Worm (Caenorhabditis elegans) whole organism, L2 larva: Measurements from ENCODE around the gene kel-10.

Experiments
- C34F6.9 ChIP-seq: fragments of 150-350 bp; optimal IDR thresholded peaks from 2 replicates; lab custom pipeline; 2014; ENCODE audit warnings: missing biosample characterization, missing genetic modification characterization
- F13H6.1 ChIP-seq: sonication (generic microtip); optimal IDR thresholded peaks from 2 replicates; lab custom pipeline; 2016; ENCODE audit warnings: missing genetic modification characterization, missing compliant biosample characterization
- R02D3.7 ChIP-seq: fragments of 150-350 bp; optimal IDR thresholded peaks from 2 replicates; lab custom pipeline; 2014; ENCODE audit warnings: missing biosample characterization, missing genetic modification characterization
- Y55F3AM.14 ChIP-seq: fragments of 200-800 bp; sonication (Bioruptor generic); optimal IDR thresholded peaks from 2 replicates; lab custom pipeline; 2018; ENCODE audit warnings: mild to moderate bottlenecking, missing genetic modification characterization, missing compliant biosample characterization
- ZK546.5 ChIP-seq: sonication (generic microtip); optimal IDR thresholded peaks from 2 replicates; lab custom pipeline; 2017; ENCODE audit warnings: missing biosample characterization, missing genetic modification characterization
- aly-2 ChIP-seq: fragments of 150-350 bp; optimal IDR thresholded peaks from 2 replicates; lab custom pipeline; 2014; ENCODE audit warnings: missing biosample characterization, missing genetic modification characterization
- blmp-1 ChIP-seq: sonication (generic microtip); optimal IDR thresholded peaks from 2 replicates; lab custom pipeline; 2017; ENCODE audit warnings: missing genetic modification characterization, mild to moderate bottlenecking, missing compliant biosample characterization, antibody characterized with exemption, moderate library complexity; ENCODE audit not compliant: insufficient read depth
- ceh-82 ChIP-seq: fragments of 150-350 bp; optimal IDR thresholded peaks from 2 replicates; lab custom pipeline; 2014; ENCODE audit warnings: missing biosample characterization, missing genetic modification characterization
- crh-2 ChIP-seq: sonication (generic microtip); optimal IDR thresholded peaks from 2 replicates; lab custom pipeline; 2017; ENCODE audit warnings: missing biosample characterization, missing genetic modification characterization
- elt-3 ChIP-seq: sonication (generic microtip); optimal IDR thresholded peaks from 2 replicates; lab custom pipeline; 2017; ENCODE audit warnings: missing biosample characterization, missing genetic modification characterization
- fos-1 ChIP-seq: fragments of 150-350 bp; optimal IDR thresholded peaks from 2 replicates; lab custom pipeline; 2014; ENCODE audit warnings: missing biosample characterization, missing genetic modification characterization
- gmeb-1 ChIP-seq: fragments of 150-350 bp; optimal IDR thresholded peaks from 2 replicates; lab custom pipeline; 2014; ENCODE audit warnings: missing biosample characterization, missing genetic modification characterization
- lin-13 ChIP-seq: fragments of 150-350 bp; optimal IDR thresholded peaks from 2 replicates; lab custom pipeline; 2014; ENCODE audit warnings: missing biosample characterization, missing genetic modification reagents, missing genetic modification characterization
- lin-39 ChIP-seq: fragments of 150-350 bp; optimal IDR thresholded peaks from 2 replicates; lab custom pipeline; 2014; ENCODE audit warnings: missing biosample characterization, missing genetic modification reagents, missing genetic modification characterization
- lsy-2 ChIP-seq, 2 experiments: fragments of 150-350 bp in 1 of 2; sonication (generic microtip) in 1 of 2; optimal IDR thresholded peaks; 2 replicates each; lab custom pipeline; 2014 to 2017; ENCODE audit warnings: missing biosample characterization in 2 of 2, missing genetic modification characterization in 2 of 2
- mdl-1 ChIP-seq, 2 experiments: fragments of 150-350 bp in 1 of 2; sonication (generic microtip) in 1 of 2; optimal IDR thresholded peaks; 2 replicates each; lab custom pipeline; 2017; ENCODE audit warnings: missing biosample characterization in 2 of 2, missing genetic modification characterization in 2 of 2
- nhr-12 ChIP-seq: fragments of 150-350 bp; optimal IDR thresholded peaks from 2 replicates; lab custom pipeline; 2014; ENCODE audit warnings: missing biosample characterization, missing genetic modification characterization
- nhr-129 ChIP-seq: fragments of 150-350 bp; optimal IDR thresholded peaks from 2 replicates; lab custom pipeline; 2014; ENCODE audit warnings: missing biosample characterization, missing genetic modification characterization
- nhr-21 ChIP-seq: fragments of 150-350 bp; optimal IDR thresholded peaks from 2 replicates; lab custom pipeline; 2014; ENCODE audit warnings: missing biosample characterization, missing genetic modification characterization
- nhr-23 ChIP-seq: fragments of 150-350 bp; optimal IDR thresholded peaks from 2 replicates; lab custom pipeline; 2014; ENCODE audit warnings: missing biosample characterization, missing genetic modification reagents, missing genetic modification characterization
- nhr-237 ChIP-seq: fragments of 150-350 bp; optimal IDR thresholded peaks from 2 replicates; lab custom pipeline; 2014; ENCODE audit warnings: missing biosample characterization, missing genetic modification characterization
- nhr-25 ChIP-seq: fragments of 150-350 bp; sonication (generic microtip); optimal IDR thresholded peaks from 3 replicates; lab custom pipeline; 2014; ENCODE audit warnings: missing biosample characterization, missing genetic modification characterization
- nhr-77 ChIP-seq: fragments of 150-350 bp; optimal IDR thresholded peaks from 2 replicates; lab custom pipeline; 2014; ENCODE audit warnings: missing biosample characterization, missing genetic modification characterization
- peb-1 ChIP-seq: fragments of 150-350 bp; optimal IDR thresholded peaks from 2 replicates; lab custom pipeline; 2014; ENCODE audit warnings: missing biosample characterization, missing genetic modification characterization
- sma-3 ChIP-seq: sonication (generic microtip); optimal IDR thresholded peaks from 2 replicates; lab custom pipeline; 2016; ENCODE audit warnings: missing genetic modification reagents, missing genetic modification characterization, missing compliant biosample characterization
- sma-9 ChIP-seq, 2 experiments: fragments of 150-350 bp in 1 of 2; sonication (generic microtip) in 1 of 2; optimal IDR thresholded peaks; 2 replicates each; lab custom pipeline; 2014 to 2016; ENCODE audit warnings: missing genetic modification characterization in 2 of 2, mild to moderate bottlenecking in 1 of 2, missing biosample characterization in 1 of 2, missing compliant biosample characterization in 1 of 2, missing genetic modification reagents in 1 of 2, moderate library complexity in 1 of 2
- unc-55 ChIP-seq: fragments of 150-350 bp; sonication (generic microtip); optimal IDR thresholded peaks from 3 replicates; lab custom pipeline; 2014; ENCODE audit warnings: missing biosample characterization, missing genetic modification reagents, missing genetic modification characterization
- zag-1 ChIP-seq: fragments of 150-350 bp; optimal IDR thresholded peaks from 2 replicates; lab custom pipeline; 2014; ENCODE audit warnings: missing biosample characterization, missing genetic modification characterization
- ztf-11 ChIP-seq: sonication (generic microtip); optimal IDR thresholded peaks from 2 replicates; lab custom pipeline; 2017; ENCODE audit warnings: missing biosample characterization, missing genetic modification characterization

Gene kel-10

ce11 chrIII:10123586-10124233 is 22.5 kb upstream of the kel-10 start, which contains the start of gene ttll-4:
Gene ttll-4, plus strand, starts transcription at chrIII:10124183.
- peak; percentile 1 for TF ChIP-seq sma-3 (GFP tag; lab: Kevin White, UChicago)
- TF ChIP-seq C34F6.9 (tag; lab: Kevin White, UChicago), result peak; percentile 55
- peak; percentile 50 to 59 for TF ChIP-seq lsy-2 (tag; optimal IDR thresholded peaks at IDR 0.05; lab: Kevin White, UChicago)
- no peak for TF ChIP-seq lin-39 (tag; lab: Kevin White, UChicago)
- TF ChIP-seq unc-55 (GFP tag; lab: Kevin White, UChicago), result peak; percentile 44
- TF ChIP-seq zag-1 (tag; lab: Kevin White, UChicago), result peak; percentile 1
- peak; percentile 49 for TF ChIP-seq F13H6.1
- TF ChIP-seq lin-13 (GFP tag; lab: Kevin White, UChicago), result peak; percentile 53
- peak; percentile 23 for TF ChIP-seq sma-9 (GFP tag; optimal IDR thresholded peaks at IDR 0.05; lab: Kevin White, UChicago)
- no peak for TF ChIP-seq sma-9 (tag; optimal IDR thresholded peaks at IDR 0.05; lab: Kevin White, UChicago)
- TF ChIP-seq nhr-129 (tag; lab: Kevin White, UChicago), result peak; percentile 14
- TF ChIP-seq nhr-23 (tag; lab: Kevin White, UChicago), result no peak
- TF ChIP-seq, all 48 proteins: peak for 9

- TF ChIP-seq lsy-2 (tag; optimal IDR thresholded peaks at IDR 0.05; lab: Kevin White, UChicago) (peak in 1 of 2 experiments; percentile 13), unc-55 (GFP tag; lab: Kevin White, UChicago) (peak; percentile 34), C34F6.9 (tag; lab: Kevin White, UChicago) (peak; percentile 40), ZK546.5 (tag; lab: Kevin White, UChicago) (no peak)
- TF ChIP-seq, all 48 proteins: peak for 3
Measured at ce11 chrIII:10120076-10120831, 19.0 kb upstream of the kel-10 start, which contains the start of the genes gtf-2H3 and ham-3. Gene gtf-2H3, minus strand, starts transcription at chrIII:10120148. Gene ham-3, plus strand, starts transcription at chrIII:10120781.

ce11 chrIII:10118818-10119217 is 17.6 kb upstream of the kel-10 start, which contains the start of gene ZK1128.3:
Gene ZK1128.3, minus strand, starts transcription at chrIII:10118918.
- TF ChIP-seq lsy-2 (tag; optimal IDR thresholded peaks at IDR 0.05; lab: Kevin White, UChicago) (no peak), peb-1 (no peak), unc-55 (GFP tag; lab: Kevin White, UChicago) (no peak)

- TF ChIP-seq C34F6.9 (tag; lab: Kevin White, UChicago) (peak; percentile 48), R02D3.7 (tag; lab: Kevin White, UChicago) (peak; percentile 66), fos-1 (tag; lab: Kevin White, UChicago) (no peak), lsy-2 (tag; optimal IDR thresholded peaks at IDR 0.05; lab: Kevin White, UChicago) (peak in 1 of 2 experiments; percentile 58), gmeb-1 (tag; lab: Kevin White, UChicago) (peak; percentile 60), unc-55 (GFP tag; lab: Kevin White, UChicago) (peak; percentile 54)
- TF ChIP-seq, all 48 proteins: peak for 5
Measured at ce11 chrIII:10114662-10115061, 13.4 kb upstream of the kel-10 start, which contains the start of the genes ZK1128.1 and mett-10. Gene ZK1128.1, minus strand, starts transcription at chrIII:10114760. Gene mett-10, plus strand, starts transcription at chrIII:10115036.

ce11 chrIII:10112958-10113357 is 11.7 kb upstream of the kel-10 start, which contains the start of gene vps-29:
Gene vps-29, minus strand, starts transcription at chrIII:10113058.
- TF ChIP-seq nhr-237 (tag; lab: Kevin White, UChicago) (no peak), ztf-11 (tag; lab: Kevin White, UChicago) (no peak), fos-1 (tag; lab: Kevin White, UChicago) (no peak)

- no peak for TF ChIP-seq nhr-77 (tag; lab: Kevin White, UChicago)
Measured at ce11 chrIII:10108995-10109394, 7.7 kb upstream of the kel-10 start, which contains the start of gene T16H12.9. Gene T16H12.9, plus strand, starts transcription at chrIII:10109295.

ce11 chrIII:10106390-10106789 is 5.1 kb upstream of the kel-10 start, which contains the start of gene srt-55:
Gene srt-55, minus strand, starts transcription at chrIII:10106490.
- no peak for TF ChIP-seq Y55F3AM.14 (GFP tag; lab: Kevin White, UChicago)
- no peak for TF ChIP-seq nhr-12 (tag; lab: Kevin White, UChicago)
- no peak for TF ChIP-seq ceh-82
- TF ChIP-seq ZK546.5 (tag; lab: Kevin White, UChicago), result no peak
- TF ChIP-seq nhr-21 (tag; lab: Kevin White, UChicago), result no peak
- TF ChIP-seq sma-9 (GFP tag; optimal IDR thresholded peaks at IDR 0.05; lab: Kevin White, UChicago), result no peak
- TF ChIP-seq sma-9 (tag; optimal IDR thresholded peaks at IDR 0.05; lab: Kevin White, UChicago), result no peak
- no peak for TF ChIP-seq lin-39 (tag; lab: Kevin White, UChicago)
- no peak for TF ChIP-seq blmp-1 (tag; lab: Kevin White, UChicago)
- TF ChIP-seq mdl-1 (tag; optimal IDR thresholded peaks at IDR 0.05; lab: Kevin White, UChicago), result no peak
- TF ChIP-seq aly-2 (tag; lab: Kevin White, UChicago), result no peak
- TF ChIP-seq nhr-25 (tag; lab: Kevin White, UChicago), result no peak
- no peak for TF ChIP-seq elt-3 (tag; lab: Kevin White, UChicago)
- TF ChIP-seq nhr-237 (tag; lab: Kevin White, UChicago), result no peak
- no peak for TF ChIP-seq nhr-77 (tag; lab: Kevin White, UChicago)
- TF ChIP-seq crh-2 (tag; lab: Kevin White, UChicago), result no peak
- TF ChIP-seq, all 48 proteins: peak for 0
